Worm (Caenorhabditis elegans) whole organism, L4/young adult: Measurements from ENCODE around the gene W04E12.4.

Source experiments
- W03F9.2 ChIP-seq: fragments of 150-350 bp; optimal IDR thresholded peaks from 2 replicates; lab custom pipeline; 2014; ENCODE audit warnings: missing biosample characterization, missing genetic modification characterization
- him-1 ChIP-seq: sonication (generic microtip); optimal IDR thresholded peaks from 2 replicates; lab custom pipeline; 2016; ENCODE audit warnings: missing genotype, missing genetic modification reagents, missing genetic modification characterization, missing compliant biosample characterization

DNA sequence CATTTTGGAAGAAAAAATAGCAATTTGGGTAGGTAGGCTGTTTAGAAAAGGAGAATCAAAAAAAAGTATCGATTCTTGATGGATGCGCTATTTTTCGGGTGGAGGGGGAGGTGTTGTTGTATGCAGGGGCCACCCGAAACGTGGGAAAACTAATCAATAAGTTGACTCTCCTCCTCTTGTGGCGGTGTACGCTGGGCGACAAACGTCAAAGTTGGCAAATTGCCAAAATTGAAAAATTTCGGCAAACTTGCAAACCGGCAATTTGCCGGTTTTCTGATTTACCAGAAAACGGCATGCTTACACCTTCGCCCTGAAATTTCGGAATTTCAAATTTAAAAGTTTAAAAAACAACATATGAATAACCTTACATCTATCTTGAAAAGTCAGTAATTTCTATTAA lies 2.4 kb upstream of the W04E12.4 start, which contains the start of gene W04E12.2:
- TF ChIP-seq him-1 (tag; lab: Kevin White, UChicago): no peak
- TF ChIP-seq W03F9.2 (tag; lab: Kevin White, UChicago): no peak
